Worm (Caenorhabditis elegans): Measurements from ENCODE around the gene chil-2.

The chil-2 gene

ce11 chrII:9849497-9849896, 24.9 kb downstream of the chil-2 start, which contains the start of gene old-2:
TSS of gene old-2 (minus strand) at chrII:9849597.
- TF ChIP-seq nhr-10 (tag; optimal IDR thresholded peaks at IDR 0.05) = no peak

ce11 chrII:9845239-9845638, 29.2 kb downstream of the chil-2 start, which contains the start of gene chil-9:
TSS of gene chil-9 (minus strand) at chrII:9845339.
- no peak for TF ChIP-seq F13H6.1 (tag; optimal IDR thresholded peaks at IDR 0.05)
- no peak for TF ChIP-seq skn-1 (tag; optimal IDR thresholded peaks at IDR 0.05)
- TF ChIP-seq dmd-4 (tag; optimal IDR thresholded peaks at IDR 0.05) = no peak
- TF ChIP-seq blmp-1 (tag; optimal IDR thresholded peaks at IDR 0.05; ENCODE audit: insufficient read depth) = no peak
- TF ChIP-seq sma-9 (GFP tag; optimal IDR thresholded peaks at IDR 0.05) = no peak
- no peak for TF ChIP-seq sma-9 (tag; optimal IDR thresholded peaks at IDR 0.05)
- TF ChIP-seq ztf-1 (GFP tag; conservative IDR thresholded peaks at IDR 0.05) = no peak
- TF ChIP-seq mab-5 (tag; optimal IDR thresholded peaks at IDR 0.05) = no peak
- TF ChIP-seq fos-1 (tag; optimal IDR thresholded peaks at IDR 0.05) = no peak
- no peak for TF ChIP-seq alr-1 (tag; optimal IDR thresholded peaks at IDR 0.05)
- no peak for TF ChIP-seq ZK546.5 (tag; optimal IDR thresholded peaks at IDR 0.05)
- no peak for TF ChIP-seq mbf-1 (tag; optimal IDR thresholded peaks at IDR 0.05)
- no peak for TF ChIP-seq nhr-10 (tag; optimal IDR thresholded peaks at IDR 0.05)
- TF ChIP-seq lin-39 (tag; optimal IDR thresholded peaks at IDR 0.05) = no peak
- no peak for TF ChIP-seq sma-3 (GFP tag; optimal IDR thresholded peaks at IDR 0.05)
- TF ChIP-seq ceh-16 (tag; optimal IDR thresholded peaks at IDR 0.05) = no peak
- TF ChIP-seq lin-13 (GFP tag; optimal IDR thresholded peaks at IDR 0.05) = no peak

- no peak for TF ChIP-seq ztf-11 (tag; optimal IDR thresholded peaks at IDR 0.05)
- no peak for TF ChIP-seq ceh-82 (tag; optimal IDR thresholded peaks at IDR 0.05)
- TF ChIP-seq ztf-1 (GFP tag; conservative IDR thresholded peaks at IDR 0.05) = no peak
- no peak for TF ChIP-seq aly-2 (tag; optimal IDR thresholded peaks at IDR 0.05)
- TF ChIP-seq lin-11 (tag; optimal IDR thresholded peaks at IDR 0.05) = no peak
- no peak for TF ChIP-seq lin-13 (GFP tag; optimal IDR thresholded peaks at IDR 0.05)
- no peak for TF ChIP-seq ama-1 (optimal IDR thresholded peaks at IDR 0.05)
- no peak for TF ChIP-seq lsy-2 (tag; optimal IDR thresholded peaks at IDR 0.05)
- no peak for TF ChIP-seq blmp-1 (tag; optimal IDR thresholded peaks at IDR 0.05; ENCODE audit: insufficient read depth)
- TF ChIP-seq nhr-25 (tag; optimal IDR thresholded peaks at IDR 0.05) = no peak
- TF ChIP-seq nhr-129 (tag; optimal IDR thresholded peaks at IDR 0.05) = no peak
- TF ChIP-seq F13H6.1 (tag; optimal IDR thresholded peaks at IDR 0.05) = no peak
- no peak for TF ChIP-seq gmeb-1 (tag; optimal IDR thresholded peaks at IDR 0.05)
- TF ChIP-seq egl-27 (tag; optimal IDR thresholded peaks at IDR 0.05) = no peak
- no peak for TF ChIP-seq lin-39 (tag; optimal IDR thresholded peaks at IDR 0.05)
- TF ChIP-seq nhr-77 (tag; optimal IDR thresholded peaks at IDR 0.05) = no peak
- TF ChIP-seq ceh-16 (tag; optimal IDR thresholded peaks at IDR 0.05) = no peak
Observed at ce11 chrII:9841985-9842505, 32.4 kb downstream of the chil-2 start, which contains the start of gene rnh-1.2. TSS of gene rnh-1.2 (minus strand) at chrII:9842035.

ce11 chrII:9840313-9840712, 34.1 kb downstream of the chil-2 start, which contains the start of gene ZK938.11:
TSS of gene ZK938.11 (minus strand) at chrII:9840413.
- no peak for TF ChIP-seq elt-3 (tag; optimal IDR thresholded peaks at IDR 0.05)
- no peak for TF ChIP-seq nhr-237 (tag; optimal IDR thresholded peaks at IDR 0.05)
- TF ChIP-seq lin-39 (tag; optimal IDR thresholded peaks at IDR 0.05) = no peak
- no peak for TF ChIP-seq skn-1 (tag; optimal IDR thresholded peaks at IDR 0.05)
- no peak for TF ChIP-seq ztf-4 (tag; optimal IDR thresholded peaks at IDR 0.05)
- TF ChIP-seq dmd-4 (tag; optimal IDR thresholded peaks at IDR 0.05) = no peak
- TF ChIP-seq unc-39 (tag; optimal IDR thresholded peaks at IDR 0.05) = no peak

- TF ChIP-seq sma-9 (GFP tag; optimal IDR thresholded peaks at IDR 0.05) (no peak), sma-9 (tag; optimal IDR thresholded peaks at IDR 0.05) (no peak), lin-11 (tag; optimal IDR thresholded peaks at IDR 0.05) (peak; percentile 6)
Observed at ce11 chrII:9838260-9838935, 36.0 kb downstream of the chil-2 start, which contains the start of gene arrd-4. TSS of gene arrd-4 (minus strand) at chrII:9838310.

ce11 chrII:9835958-9836357, 38.5 kb downstream of the chil-2 start:
- TF ChIP-seq nhr-12 (tag; optimal IDR thresholded peaks at IDR 0.05) (no peak), C34F6.9 (tag; optimal IDR thresholded peaks at IDR 0.05) (no peak), Y55F3AM.14 (GFP tag; optimal IDR thresholded peaks at IDR 0.05) (no peak), nhr-21 (tag; optimal IDR thresholded peaks at IDR 0.05) (no peak), nhr-77 (tag; optimal IDR thresholded peaks at IDR 0.05) (no peak), skn-1 (tag; optimal IDR thresholded peaks at IDR 0.05) (no peak), ztf-11 (tag; optimal IDR thresholded peaks at IDR 0.05) (no peak), unc-62 (GFP tag; optimal IDR thresholded peaks at IDR 0.05) (no peak), ZK546.5 (tag; optimal IDR thresholded peaks at IDR 0.05) (no peak), alr-1 (tag; optimal IDR thresholded peaks at IDR 0.05) (no peak), zag-1 (tag; optimal IDR thresholded peaks at IDR 0.05) (no peak), unc-39 (tag; optimal IDR thresholded peaks at IDR 0.05) (no peak), mdl-1 (tag; optimal IDR thresholded peaks at IDR 0.05) (no peak), lsy-2 (tag; optimal IDR thresholded peaks at IDR 0.05) (no peak), fos-1 (tag; optimal IDR thresholded peaks at IDR 0.05) (no peak), aly-2 (tag; optimal IDR thresholded peaks at IDR 0.05) (no peak)

Measured in whole organism, L2 larva.